Fruit fly (Drosophila melanogaster): ENCODE measurements around the gene Myo61F.

Gene Myo61F

DNA sequence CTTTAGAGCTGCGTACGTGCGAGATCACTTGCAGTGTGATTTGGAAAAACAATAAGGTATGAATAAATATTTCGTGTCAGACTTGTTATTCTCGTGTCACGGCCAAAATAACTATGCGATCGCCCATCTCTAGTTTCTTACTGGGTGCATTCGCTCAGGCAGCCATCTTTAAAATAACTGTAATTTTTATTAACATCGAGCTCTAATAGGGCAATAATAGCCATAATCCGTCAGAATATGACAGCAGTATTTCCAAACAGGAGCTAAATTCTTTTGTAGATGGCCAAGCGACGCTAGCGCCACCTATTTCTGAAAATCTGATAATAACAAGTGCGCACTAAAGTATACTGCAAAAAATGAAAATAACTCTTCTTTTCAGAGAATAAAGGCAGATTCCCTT, 33.8 kb downstream of the Myo61F start:
- TF ChIP-seq rn (GFP tag; IDR thresholded peaks at IDR 0.05): no peak
- TF ChIP-seq fd96Ca (GFP tag; IDR thresholded peaks at IDR 0.05): 0 out of 3 replicates have a peak, but pooled peaks have one; percentile 3
- no peak for TF ChIP-seq CG8301 (tag; optimal IDR thresholded peaks at IDR 0.05)
- TF ChIP-seq CG12605 (GFP tag; IDR thresholded peaks at IDR 0.05): no peak
- TF ChIP-seq CG14655 (GFP tag; optimal IDR thresholded peaks at IDR 0.05): no peak
- TF ChIP-seq Pif1A (GFP tag; optimal IDR thresholded peaks at IDR 0.05): no peak
- no peak for TF ChIP-seq CG9948 (tag; optimal IDR thresholded peaks at IDR 0.05)
- TF ChIP-seq CG15710 (tag; optimal IDR thresholded peaks at IDR 0.05): no peak
- TF ChIP-seq CG8159 (tag; optimal IDR thresholded peaks at IDR 0.05): no peak
- no peak for TF ChIP-seq Snoo (tag; optimal IDR thresholded peaks at IDR 0.05)
- no peak for TF ChIP-seq CG10348 (GFP tag; IDR thresholded peaks at IDR 0.05)
- TF ChIP-seq CG4496 (GFP tag; IDR thresholded peaks at IDR 0.05): 0 out of 3 replicates have a peak, but pooled peaks have one; percentile 10
- TF ChIP-seq CG17806 (tag; optimal IDR thresholded peaks at IDR 0.05): no peak
- TF ChIP-seq CG32121 (GFP tag; IDR thresholded peaks at IDR 0.05): no peak
- TF ChIP-seq CG13204 (GFP tag; optimal IDR thresholded peaks at IDR 0.05): no peak
- TF ChIP-seq EcR (GFP tag; optimal IDR thresholded peaks at IDR 0.05): peak; percentile 31
- no peak for TF ChIP-seq gl (tag; optimal IDR thresholded peaks at IDR 0.05)
- TF ChIP-seq Ets98B (GFP tag; IDR thresholded peaks at IDR 0.05): 0 out of 2 replicates have a peak, but pooled peaks have one; percentile 19
- TF ChIP-seq D1 (tag; optimal IDR thresholded peaks at IDR 0.05): peak; percentile 32
- no peak for TF ChIP-seq CG34367 (tag; optimal IDR thresholded peaks at IDR 0.05)
- no peak for TF ChIP-seq Pif1B (GFP tag; optimal IDR thresholded peaks at IDR 0.05)

DNA sequence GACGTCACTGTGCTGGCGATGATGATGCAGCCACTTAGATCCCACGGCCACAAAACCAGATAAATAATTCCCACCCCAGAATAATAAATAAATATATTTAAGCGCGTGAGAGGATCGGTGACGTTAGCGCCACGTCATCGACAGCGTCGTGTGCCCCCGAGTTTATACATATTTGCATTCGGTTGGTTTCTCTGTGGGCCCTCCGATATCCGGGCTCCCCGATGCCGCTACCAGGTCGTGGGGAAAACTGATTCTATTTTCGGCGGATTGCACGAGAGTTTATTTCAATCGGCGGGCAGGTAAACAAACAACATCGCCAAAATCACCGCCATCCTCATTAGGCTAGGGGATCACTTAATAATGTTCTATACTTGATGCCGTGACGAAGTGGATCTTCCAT, 35.9 kb downstream of the Myo61F start:
- TF ChIP-seq Snoo (tag; optimal IDR thresholded peaks at IDR 0.05) (no peak), CG17806 (tag; optimal IDR thresholded peaks at IDR 0.05) (no peak), CG32121 (GFP tag; IDR thresholded peaks at IDR 0.05) (no peak), CG12605 (GFP tag; IDR thresholded peaks at IDR 0.05) (no peak), gl (tag; optimal IDR thresholded peaks at IDR 0.05) (no peak), CG8301 (tag; optimal IDR thresholded peaks at IDR 0.05) (no peak), CG34367 (tag; optimal IDR thresholded peaks at IDR 0.05) (no peak), fd96Ca (GFP tag; IDR thresholded peaks at IDR 0.05) (no peak), CG9948 (tag; optimal IDR thresholded peaks at IDR 0.05) (no peak), CG13204 (GFP tag; optimal IDR thresholded peaks at IDR 0.05) (no peak), CG10348 (GFP tag; IDR thresholded peaks at IDR 0.05) (no peak), D1 (tag; optimal IDR thresholded peaks at IDR 0.05) (no peak), Ets98B (GFP tag; IDR thresholded peaks at IDR 0.05) (no peak), Pif1B (GFP tag; optimal IDR thresholded peaks at IDR 0.05) (no peak), CG15710 (tag; optimal IDR thresholded peaks at IDR 0.05) (no peak), CG14655 (GFP tag; optimal IDR thresholded peaks at IDR 0.05) (no peak), CG4496 (GFP tag; IDR thresholded peaks at IDR 0.05) (no peak), Pif1A (GFP tag; optimal IDR thresholded peaks at IDR 0.05) (no peak), rn (GFP tag; IDR thresholded peaks at IDR 0.05) (no peak)

DNA sequence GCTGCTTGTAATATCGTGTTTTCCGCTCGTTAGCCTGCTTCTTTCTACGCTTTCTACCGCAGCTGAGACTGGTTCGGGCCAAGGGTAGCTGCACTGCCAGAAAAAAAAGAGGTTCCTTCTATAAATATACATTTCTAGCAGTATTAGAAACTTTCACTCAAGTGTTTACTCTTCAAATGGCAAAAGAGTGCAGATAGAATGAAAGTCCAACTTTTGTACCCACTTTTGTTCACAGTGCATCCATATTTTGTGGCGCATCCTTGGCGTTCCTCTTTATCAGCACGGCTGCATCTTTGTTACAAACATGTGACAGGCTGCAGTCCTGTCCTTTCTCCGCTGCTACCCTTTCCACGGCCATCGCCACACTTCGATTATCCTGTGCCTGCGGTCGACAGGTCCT, 40.1 kb downstream of the Myo61F start:
- TF ChIP-seq gl (tag; optimal IDR thresholded peaks at IDR 0.05) (no peak), rn (GFP tag; IDR thresholded peaks at IDR 0.05) (no peak), CG15710 (tag; optimal IDR thresholded peaks at IDR 0.05) (no peak), CG10348 (GFP tag; IDR thresholded peaks at IDR 0.05) (no peak), CG8301 (tag; optimal IDR thresholded peaks at IDR 0.05) (no peak), D1 (tag; optimal IDR thresholded peaks at IDR 0.05) (no peak), fd96Ca (GFP tag; IDR thresholded peaks at IDR 0.05) (no peak), CG34367 (tag; optimal IDR thresholded peaks at IDR 0.05) (no peak), CG32121 (GFP tag; IDR thresholded peaks at IDR 0.05) (no peak), CG4496 (GFP tag; IDR thresholded peaks at IDR 0.05) (no peak), CG17806 (tag; optimal IDR thresholded peaks at IDR 0.05) (no peak), Snoo (tag; optimal IDR thresholded peaks at IDR 0.05) (no peak), EcR (GFP tag; optimal IDR thresholded peaks at IDR 0.05) (no peak), CG12605 (GFP tag; IDR thresholded peaks at IDR 0.05) (no peak), CG9948 (tag; optimal IDR thresholded peaks at IDR 0.05) (no peak), Pif1B (GFP tag; optimal IDR thresholded peaks at IDR 0.05) (no peak), CG14655 (GFP tag; optimal IDR thresholded peaks at IDR 0.05) (no peak), CG13204 (GFP tag; optimal IDR thresholded peaks at IDR 0.05) (no peak), Ets98B (GFP tag; IDR thresholded peaks at IDR 0.05) (no peak)

DNA sequence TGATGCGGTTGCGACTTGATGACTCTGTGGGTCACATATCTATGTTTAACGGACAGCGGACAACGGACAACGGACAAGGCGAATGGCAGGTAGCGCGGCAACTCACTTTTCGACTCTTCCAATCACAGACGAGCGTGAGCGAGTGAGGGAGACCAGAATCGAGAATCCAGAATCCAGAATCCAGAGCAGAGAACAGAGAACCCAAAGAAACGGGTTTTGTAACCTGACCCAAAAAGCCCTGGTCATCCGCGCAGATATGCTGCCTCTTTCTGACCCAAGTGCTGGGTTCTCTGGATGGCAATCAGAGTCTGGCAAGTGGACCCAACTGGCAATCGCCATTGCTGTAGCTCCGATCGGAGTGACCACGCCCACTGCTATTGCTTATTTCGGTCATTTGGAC, 46.1 kb downstream of the Myo61F start:
- TF ChIP-seq CG17806 (tag; optimal IDR thresholded peaks at IDR 0.05): no peak
- TF ChIP-seq EcR (GFP tag; optimal IDR thresholded peaks at IDR 0.05): peak; percentile 30

DNA sequence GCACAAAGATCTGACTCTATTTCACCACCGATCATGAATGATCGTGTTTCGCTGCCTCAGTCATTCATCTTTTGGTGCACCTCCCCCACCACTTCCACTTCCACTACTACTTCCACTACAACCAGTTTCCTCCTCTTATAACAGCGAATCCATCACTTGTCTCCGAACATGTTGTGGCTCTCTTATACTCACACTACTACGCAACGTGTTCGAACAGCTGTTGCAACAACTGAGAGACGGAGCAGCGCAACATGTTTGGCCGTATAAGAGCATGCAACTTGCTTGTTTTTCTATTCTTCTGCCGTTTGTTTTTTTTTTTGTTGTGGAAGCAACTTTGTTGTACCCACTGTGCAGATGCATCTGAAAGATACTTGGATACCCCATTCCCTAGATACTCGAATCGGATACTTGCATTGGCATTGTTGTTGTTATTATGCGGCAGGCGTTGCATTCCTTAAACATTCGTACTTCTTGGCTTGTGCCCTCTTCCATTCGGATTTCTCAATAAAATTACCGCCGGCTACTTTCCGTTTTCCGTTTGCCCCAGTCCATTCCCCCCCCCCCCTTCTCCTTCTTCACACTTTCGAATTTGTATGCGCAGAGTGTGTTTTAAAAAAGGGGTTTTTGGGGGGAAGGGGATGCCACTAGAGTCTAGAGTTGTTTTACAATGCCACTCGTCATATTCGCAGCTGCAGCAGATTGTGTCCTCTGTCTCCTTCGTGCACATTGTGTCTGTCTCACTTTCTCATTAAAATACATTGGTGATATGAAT, 48.8 kb downstream of the Myo61F start:
- TF ChIP-seq CG17806 (tag; optimal IDR thresholded peaks at IDR 0.05) (no peak), CG9948 (tag; optimal IDR thresholded peaks at IDR 0.05) (peak; percentile 3), Pif1A (GFP tag; optimal IDR thresholded peaks at IDR 0.05) (peak; percentile 21), EcR (GFP tag; optimal IDR thresholded peaks at IDR 0.05) (peak; percentile 48), Ets98B (GFP tag; IDR thresholded peaks at IDR 0.05) (peak; percentile 66; the same call in 1 of the 2 replicates), CG34367 (tag; optimal IDR thresholded peaks at IDR 0.05) (peak; percentile 31), CG8301 (tag; optimal IDR thresholded peaks at IDR 0.05) (no peak), Pif1B (GFP tag; optimal IDR thresholded peaks at IDR 0.05) (peak; percentile 45), CG8159 (tag; optimal IDR thresholded peaks at IDR 0.05) (no peak), CG4496 (GFP tag; IDR thresholded peaks at IDR 0.05) (peak; percentile 79), CG13204 (GFP tag; optimal IDR thresholded peaks at IDR 0.05) (peak; percentile 71), CG14655 (GFP tag; optimal IDR thresholded peaks at IDR 0.05) (no peak), CG12605 (GFP tag; IDR thresholded peaks at IDR 0.05) (peak; percentile 80), Snoo (tag; optimal IDR thresholded peaks at IDR 0.05) (no peak), D1 (tag; optimal IDR thresholded peaks at IDR 0.05) (no peak), CG15710 (tag; optimal IDR thresholded peaks at IDR 0.05) (peak; percentile 9), CG32121 (GFP tag; IDR thresholded peaks at IDR 0.05) (no peak), fd96Ca (GFP tag; IDR thresholded peaks at IDR 0.05) (peak; percentile 44; the same call in 2 of the 3 replicates), gl (tag; optimal IDR thresholded peaks at IDR 0.05) (peak; percentile 51), rn (GFP tag; IDR thresholded peaks at IDR 0.05) (peak; percentile 29; the same call in 1 of the 2 replicates), CG10348 (GFP tag; IDR thresholded peaks at IDR 0.05) (no peak)

Measured in whole organism, pupa.